Worm (Caenorhabditis elegans) whole organism, mixed stage, embryonic: Measurements from ENCODE around the gene trpp-1.
"Not testable (repeated sequence)": the region's sequence is repeated elsewhere in the genome, so short reads cannot be mapped to it uniquely, and the experiment has no call there.

Source experiments
- M03D4.4 ChIP-seq: sonication (generic microtip); optimal IDR thresholded peaks from 2 replicates; lab custom pipeline; 2017; ENCODE audit warnings: mild to moderate bottlenecking, missing genetic modification characterization, missing compliant biosample characterization
- ceh-43 ChIP-seq: fragments of 200-800 bp; sonication (Bioruptor generic); optimal IDR thresholded peaks from 2 replicates; lab custom pipeline; 2018; ENCODE audit warnings: mild to moderate bottlenecking, missing genetic modification characterization, moderate library complexity, missing compliant biosample characterization
- ceh-83 ChIP-seq: fragments of 200-800 bp; sonication (Bioruptor generic); optimal IDR thresholded peaks from 2 replicates; lab custom pipeline; 2018; ENCODE audit warnings: mild to moderate bottlenecking, missing genetic modification characterization, missing compliant biosample characterization
- ces-1 ChIP-seq: fragments of 150-350 bp; optimal IDR thresholded peaks from 2 replicates; lab custom pipeline; 2014; ENCODE audit warnings: missing biosample characterization, missing genetic modification reagents, missing genetic modification characterization
- cnd-1 ChIP-seq: fragments of 200-800 bp; sonication (Bioruptor generic); optimal IDR thresholded peaks from 2 replicates; lab custom pipeline; 2018; ENCODE audit warnings: mild to moderate bottlenecking, missing genetic modification characterization, missing compliant biosample characterization
- drap-1 ChIP-seq: fragments of 200-800 bp; sonication (Bioruptor generic); optimal IDR thresholded peaks from 3 replicates; lab custom pipeline; 2018; ENCODE audit warnings: mild to moderate bottlenecking, missing genetic modification characterization, missing compliant biosample characterization
- elt-1 ChIP-seq: sonication (generic microtip); optimal IDR thresholded peaks from 2 replicates; lab custom pipeline; 2017; ENCODE audit warnings: missing genetic modification characterization, mild to moderate bottlenecking, missing compliant biosample characterization, antibody characterized with exemption, moderate library complexity, borderline replicate concordance; ENCODE audit not compliant: insufficient read depth
- elt-3 ChIP-seq: fragments of 150-350 bp; optimal IDR thresholded peaks from 2 replicates; lab custom pipeline; 2014; ENCODE audit warnings: missing biosample characterization, missing genetic modification characterization
- flh-1 ChIP-seq: fragments of 200-800 bp; sonication (Bioruptor generic); optimal IDR thresholded peaks from 2 replicates; lab custom pipeline; 2018; ENCODE audit warnings: mild to moderate bottlenecking, missing genetic modification characterization, moderate library complexity, missing compliant biosample characterization
- ham-2 ChIP-seq: fragments of 200-800 bp; sonication (Bioruptor generic); optimal IDR thresholded peaks from 2 replicates; lab custom pipeline; 2018; ENCODE audit warnings: mild to moderate bottlenecking, missing genetic modification characterization, missing compliant biosample characterization
- hlh-1 ChIP-seq: fragments of 150-350 bp; optimal IDR thresholded peaks from 2 replicates; lab custom pipeline; 2014; ENCODE audit warnings: missing biosample characterization, missing genetic modification reagents, missing genetic modification characterization
- lin-13 ChIP-seq: fragments of 150-350 bp; optimal IDR thresholded peaks from 2 replicates; lab custom pipeline; 2014; ENCODE audit warnings: missing biosample characterization, missing genetic modification characterization
- lin-32 ChIP-seq: fragments of 200-800 bp; sonication (Bioruptor generic); optimal IDR thresholded peaks from 2 replicates; lab custom pipeline; 2018; ENCODE audit warnings: mild to moderate bottlenecking, missing genetic modification characterization, missing compliant biosample characterization
- lsy-2 ChIP-seq: fragments of 150-350 bp; optimal IDR thresholded peaks from 2 replicates; lab custom pipeline; 2014; ENCODE audit warnings: missing biosample characterization, missing genetic modification characterization
- mab-5 ChIP-seq: fragments of 150-350 bp; optimal IDR thresholded peaks from 2 replicates; lab custom pipeline; 2014; ENCODE audit warnings: missing biosample characterization, missing genetic modification characterization
- mls-2 ChIP-seq: sonication (generic microtip); optimal IDR thresholded peaks from 2 replicates; lab custom pipeline; 2016; ENCODE audit warnings: mild to moderate bottlenecking, missing genetic modification characterization, moderate library complexity, missing compliant biosample characterization
- nhr-12 ChIP-seq: fragments of 150-350 bp; optimal IDR thresholded peaks from 2 replicates; lab custom pipeline; 2014; ENCODE audit warnings: missing biosample characterization, missing genetic modification characterization
- nhr-237 ChIP-seq: fragments of 150-350 bp; optimal IDR thresholded peaks from 2 replicates; lab custom pipeline; 2014; ENCODE audit warnings: missing biosample characterization, missing genetic modification characterization
- nhr-28 ChIP-seq: fragments of 150-350 bp; optimal IDR thresholded peaks from 2 replicates; lab custom pipeline; 2014; ENCODE audit warnings: missing biosample characterization, missing genetic modification characterization
- nhr-76 ChIP-seq: sonication (generic microtip); optimal IDR thresholded peaks from 2 replicates; lab custom pipeline; 2017; ENCODE audit warnings: missing biosample characterization, missing genetic modification characterization
- pha-4 ChIP-seq: fragments of 150-350 bp; optimal IDR thresholded peaks from 2 replicates; lab custom pipeline; 2018; ENCODE audit warnings: missing biosample characterization, missing genetic modification reagents, missing genetic modification characterization
- sem-2 ChIP-seq: fragments of 200-800 bp; sonication (Bioruptor generic); optimal IDR thresholded peaks from 2 replicates; lab custom pipeline; 2018; ENCODE audit warnings: mild to moderate bottlenecking, missing genetic modification characterization, missing compliant biosample characterization
- snpc-4 ChIP-seq: fragments of 150-350 bp; optimal IDR thresholded peaks from 2 replicates; lab custom pipeline; 2014; ENCODE audit warnings: missing biosample characterization, missing genetic modification characterization
- sptf-1 ChIP-seq: sonication (generic microtip); optimal IDR thresholded peaks from 2 replicates; lab custom pipeline; 2017; ENCODE audit warnings: mild to moderate bottlenecking, missing genetic modification characterization, moderate library complexity, missing compliant biosample characterization
- tbx-8 ChIP-seq: fragments of 200-800 bp; sonication (Bioruptor generic); optimal IDR thresholded peaks from 2 replicates; lab custom pipeline; 2018; ENCODE audit warnings: mild to moderate bottlenecking, missing genetic modification characterization, moderate library complexity, missing compliant biosample characterization
- unc-120 ChIP-seq: sonication (generic microtip); optimal IDR thresholded peaks from 2 replicates; lab custom pipeline; 2017; ENCODE audit warnings: missing genetic modification characterization, missing compliant biosample characterization; ENCODE audit not compliant: poor library complexity, severe bottlenecking
- unc-62 ChIP-seq: fragments of 150-350 bp; optimal IDR thresholded peaks from 2 replicates; lab custom pipeline; 2014; ENCODE audit warnings: missing biosample characterization, missing genetic modification reagents, missing genetic modification characterization
- zip-8 ChIP-seq: fragments of 150-350 bp; optimal IDR thresholded peaks from 2 replicates; lab custom pipeline; 2014; ENCODE audit warnings: missing biosample characterization, missing genetic modification characterization
- ztf-11 ChIP-seq: fragments of 150-350 bp; optimal IDR thresholded peaks from 2 replicates; lab custom pipeline; 2014; ENCODE audit warnings: missing biosample characterization, missing genetic modification characterization

The trpp-1 gene

DNA sequence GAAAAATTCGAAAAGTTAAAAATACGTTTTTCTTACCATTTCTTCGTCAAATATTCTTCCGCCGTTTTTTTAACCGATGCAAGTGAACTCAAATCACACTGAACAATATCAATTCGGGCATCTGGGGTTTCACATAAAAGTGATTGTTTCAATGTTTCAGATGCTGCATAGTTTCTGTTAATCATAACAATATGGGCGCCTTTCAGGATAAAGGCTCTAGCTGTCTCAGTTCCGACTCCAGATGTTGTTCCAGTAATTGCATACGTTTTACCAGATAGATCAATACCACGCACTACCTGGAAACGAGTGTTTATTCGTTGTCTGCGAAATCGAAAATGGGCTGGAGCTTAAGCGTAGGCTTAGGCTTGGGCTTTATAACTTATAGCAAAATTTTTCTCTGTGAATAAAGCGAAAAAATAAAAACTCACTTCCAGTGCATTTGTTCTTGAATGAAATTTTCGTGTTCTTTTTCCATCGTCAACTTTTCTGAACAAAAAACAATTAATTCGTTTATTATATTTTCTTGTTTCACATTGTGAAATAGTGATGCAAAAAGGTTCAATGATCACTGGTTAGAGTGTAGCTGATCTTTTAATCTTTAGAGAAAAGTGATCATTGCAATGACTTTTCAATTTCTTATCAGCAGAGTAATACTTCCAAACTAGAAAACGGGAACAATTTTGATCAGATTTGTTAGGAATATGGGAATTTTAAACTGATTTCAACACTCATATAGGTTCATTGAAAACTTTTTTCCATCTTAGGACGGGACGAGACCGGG, 10.2 kb downstream of the trpp-1 start:
- TF ChIP-seq lin-13 (tag; lab: Kevin White, UChicago) (no peak), unc-120 (no peak), nhr-76 (tag; lab: Kevin White, UChicago) (no peak), nhr-28 (tag; lab: Kevin White, UChicago) (no peak), tbx-8 (GFP tag; lab: Kevin White, UChicago) (no peak), unc-62 (GFP tag; lab: Kevin White, UChicago) (no peak), ztf-11 (tag; lab: Kevin White, UChicago) (no peak), cnd-1 (tag; lab: Kevin White, UChicago) (no peak), ceh-83 (no peak), nhr-237 (tag; lab: Kevin White, UChicago) (no peak), elt-1 (tag; lab: Kevin White, UChicago) (no peak), ham-2 (no peak), snpc-4 (tag; lab: Kevin White, UChicago) (no peak), nhr-12 (tag; lab: Kevin White, UChicago) (no peak), M03D4.4 (no peak)

DNA sequence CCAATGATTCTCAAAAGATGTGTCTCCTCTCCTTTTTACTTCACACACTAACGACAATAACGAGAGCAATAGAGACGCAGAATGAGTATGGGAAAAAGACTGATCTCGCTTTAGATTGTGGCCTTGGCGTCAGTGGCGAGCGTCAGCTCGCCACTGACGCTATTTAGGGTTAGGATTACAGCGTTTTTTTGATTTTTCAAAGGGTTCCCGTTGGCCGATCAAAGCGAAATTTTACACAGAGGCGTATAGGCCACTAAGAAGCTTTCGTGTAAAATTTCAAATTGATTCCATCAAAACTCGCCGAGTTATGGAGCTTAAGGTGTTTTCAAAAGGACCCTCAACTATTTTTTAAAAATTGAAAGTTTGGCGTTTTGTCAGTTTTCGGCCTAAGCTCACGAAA, 11.3 kb downstream of the trpp-1 start, which contains the start of gene DC2.5:
TSS of gene DC2.5 (minus strand) at position 101 of the 400 bp plus-strand sequence.
- TF ChIP-seq drap-1 (GFP tag; lab: Kevin White, UChicago); sptf-1 (tag; lab: Kevin White, UChicago); zip-8: not testable (repeated sequence)
- TF ChIP-seq, all 35 proteins: peak for 0; not testable (repeated sequence) for 35

ce11 chrV:215697-216096, 14.3 kb downstream of the trpp-1 start:
- no peak for TF ChIP-seq mab-5 (tag; lab: Kevin White, UChicago)
- no peak for TF ChIP-seq zip-8
- TF ChIP-seq elt-3 (tag; lab: Kevin White, UChicago): no peak
- TF ChIP-seq nhr-12 (tag; lab: Kevin White, UChicago): no peak
- TF ChIP-seq ceh-43 (GFP tag; lab: Kevin White, UChicago): no peak
- no peak for TF ChIP-seq unc-62 (GFP tag; lab: Kevin White, UChicago)
- TF ChIP-seq mls-2: no peak

DNA sequence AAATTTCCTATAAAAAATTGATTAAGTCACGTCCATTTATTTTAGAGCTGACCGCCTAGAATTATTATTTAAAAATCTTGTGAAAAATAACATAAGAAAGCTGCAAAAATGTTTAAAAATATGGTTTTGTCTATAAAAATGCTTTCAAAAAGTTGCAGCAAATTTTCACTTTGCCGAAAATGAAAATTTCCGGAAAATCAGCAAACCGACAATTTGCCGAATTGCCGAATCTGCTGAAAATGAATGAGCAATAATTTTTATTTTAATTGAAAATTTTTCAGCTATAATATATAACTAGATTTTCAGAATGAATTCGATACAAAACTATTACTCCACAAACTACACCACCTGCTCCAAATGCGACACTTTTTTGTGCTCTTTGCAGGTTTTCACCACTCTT, 15.4 kb downstream of the trpp-1 start, which contains the start of gene srh-78:
TSS of gene srh-78 (plus strand) at position 301 of the 400 bp plus-strand sequence.
- TF ChIP-seq elt-3 (tag; lab: Kevin White, UChicago) (no peak), nhr-12 (tag; lab: Kevin White, UChicago) (no peak), sem-2 (GFP tag; lab: Kevin White, UChicago) (no peak), lsy-2 (tag; lab: Kevin White, UChicago) (no peak), ces-1 (GFP tag; lab: Kevin White, UChicago) (no peak), unc-120 (no peak), M03D4.4 (no peak), pha-4 (tag; lab: Kevin White, UChicago) (no peak), nhr-76 (tag; lab: Kevin White, UChicago) (no peak), flh-1 (GFP tag; lab: Kevin White, UChicago) (no peak), unc-62 (GFP tag; lab: Kevin White, UChicago) (no peak), elt-1 (tag; lab: Kevin White, UChicago) (no peak), lin-13 (tag; lab: Kevin White, UChicago) (no peak), snpc-4 (tag; lab: Kevin White, UChicago) (no peak), cnd-1 (tag; lab: Kevin White, UChicago) (no peak), nhr-28 (tag; lab: Kevin White, UChicago) (no peak)

ce11 chrV:219632-220031, 18.2 kb downstream of the trpp-1 start, which contains the start of gene srh-80:
srh-80 (plus strand) TSS chrV:219932.
- TF ChIP-seq ceh-43 (GFP tag; lab: Kevin White, UChicago) (no peak), hlh-1 (no peak), flh-1 (GFP tag; lab: Kevin White, UChicago) (no peak), M03D4.4 (no peak), ztf-11 (tag; lab: Kevin White, UChicago) (no peak), zip-8 (no peak), lin-32 (GFP tag; lab: Kevin White, UChicago) (no peak), ceh-83 (no peak), pha-4 (tag; lab: Kevin White, UChicago) (no peak), ces-1 (GFP tag; lab: Kevin White, UChicago) (no peak)
